Worm (Caenorhabditis elegans) whole organism, L1 larva: ENCODE data around the gene W07G4.5.

Experiments
- C16A3.4 ChIP-seq: fragments of 150-350 bp; optimal IDR thresholded peaks from 2 replicates; lab custom pipeline; 2014; ENCODE audit warnings: missing biosample characterization, missing genetic modification characterization
- C34B4.2 ChIP-seq: sonication (generic microtip); optimal IDR thresholded peaks from 2 replicates; lab custom pipeline; 2017; ENCODE audit warnings: mild to moderate bottlenecking, missing genetic modification characterization, missing compliant biosample characterization
- Y116A8C.19 ChIP-seq: sonication (generic microtip); optimal IDR thresholded peaks from 2 replicates; lab custom pipeline; 2016; ENCODE audit warnings: missing compliant biosample characterization, missing genetic modification characterization, borderline replicate concordance
- alr-1 ChIP-seq: fragments of 200-800 bp; sonication (Bioruptor generic); optimal IDR thresholded peaks from 2 replicates; lab custom pipeline; 2018; ENCODE audit warnings: borderline replicate concordance, mild to moderate bottlenecking, missing genetic modification characterization, missing compliant biosample characterization
- aly-2 ChIP-seq: fragments of 150-350 bp; optimal IDR thresholded peaks from 2 replicates; lab custom pipeline; 2014; ENCODE audit warnings: missing biosample characterization, missing genetic modification characterization
- ama-1 ChIP-seq: fragments of 150-350 bp; optimal IDR thresholded peaks from 2 replicates; lab custom pipeline; 2014
- ceh-63 ChIP-seq: fragments of 200-800 bp; sonication (Bioruptor generic); optimal IDR thresholded peaks from 2 replicates; lab custom pipeline; 2018; ENCODE audit warnings: mild to moderate bottlenecking, missing genetic modification characterization, missing compliant biosample characterization
- ceh-82 ChIP-seq, 3 experiments: fragments of 150-350 bp in 1 of 3; sonication (generic microtip) in 2 of 3; optimal IDR thresholded peaks; 2 replicates each; lab custom pipeline; 2014 to 2017; ENCODE audit warnings: missing biosample characterization in 3 of 3, missing genetic modification characterization in 3 of 3
- ceh-88 ChIP-seq: fragments of 200-800 bp; sonication (Bioruptor generic); IDR thresholded peaks from 2 replicates; pipeline ENCODE4 v1.3.6; 2022; ENCODE audit warnings: missing genetic modification characterization, missing compliant biosample characterization
- ceh-90 ChIP-seq: sonication (generic microtip); optimal IDR thresholded peaks from 2 replicates; lab custom pipeline; 2016; ENCODE audit warnings: missing genetic modification characterization, missing compliant biosample characterization
- ces-1 ChIP-seq: fragments of 150-350 bp; optimal IDR thresholded peaks from 2 replicates; lab custom pipeline; 2014; ENCODE audit warnings: missing biosample characterization, missing genetic modification reagents, missing genetic modification characterization
- dsc-1 ChIP-seq: sonication (generic microtip); optimal IDR thresholded peaks from 2 replicates; lab custom pipeline; 2016; ENCODE audit warnings: mild to moderate bottlenecking, missing genetic modification characterization, missing compliant biosample characterization
- efl-1 ChIP-seq, 4 experiments: fragments of 150-350 bp; optimal IDR thresholded peaks in 3 of 4; peaks in 1 of 4; 1 replicate in 1 of 4; 2 replicates in 3 of 4; lab custom pipeline; 2014; ENCODE audit warnings: missing biosample characterization in 2 of 4, missing genetic modification characterization in 2 of 4, missing genetic modification reagents in 2 of 4
- egl-13 ChIP-seq: sonication (generic microtip); optimal IDR thresholded peaks from 2 replicates; lab custom pipeline; 2016; ENCODE audit warnings: missing genotype, missing genetic modification reagents, missing genetic modification characterization, missing compliant biosample characterization
- elt-3 ChIP-seq, 6 experiments: fragments of 150-350 bp in 1 of 6; sonication (generic microtip); optimal IDR thresholded peaks; 2 replicates each; lab custom pipeline; 2017 to 2018; ENCODE audit warnings: missing biosample characterization in 6 of 6, missing genetic modification characterization in 6 of 6, inconsistent platforms in 1 of 6
- ets-5 ChIP-seq: fragments of 200-800 bp; sonication (Bioruptor generic); IDR thresholded peaks from 2 replicates; pipeline ENCODE4 v1.3.6; 2022; ENCODE audit warnings: missing genetic modification characterization, missing compliant biosample characterization
- fkh-10 ChIP-seq: sonication (generic microtip); optimal IDR thresholded peaks from 2 replicates; lab custom pipeline; 2017; ENCODE audit warnings: missing biosample characterization, missing genetic modification reagents, missing genetic modification characterization
- fkh-4 ChIP-seq: sonication (generic microtip); optimal IDR thresholded peaks from 2 replicates; lab custom pipeline; 2016; ENCODE audit warnings: missing compliant biosample characterization, missing genetic modification characterization, borderline replicate concordance
- fkh-8 ChIP-seq: sonication (generic microtip); optimal IDR thresholded peaks from 2 replicates; lab custom pipeline; 2016; ENCODE audit warnings: mild to moderate bottlenecking, missing genetic modification characterization, missing compliant biosample characterization
- grh-1 ChIP-seq: fragments of 200-800 bp; sonication (Bioruptor generic); IDR thresholded peaks from 2 replicates; pipeline ENCODE4 v1.3.6; 2022; ENCODE audit warnings: missing genetic modification reagents, missing genetic modification characterization, missing compliant biosample characterization
- hlh-4 ChIP-seq: sonication (generic microtip); optimal IDR thresholded peaks from 2 replicates; lab custom pipeline; 2016; ENCODE audit warnings: mild to moderate bottlenecking, missing genetic modification characterization, missing compliant biosample characterization
- hpl-2 ChIP-seq: fragments of 150-350 bp; optimal IDR thresholded peaks from 2 replicates; lab custom pipeline; 2014; ENCODE audit warnings: missing biosample characterization, missing genetic modification reagents, missing genetic modification characterization
- isw-1 ChIP-seq: fragments of 200-800 bp; sonication (Bioruptor generic); IDR thresholded peaks from 2 replicates; pipeline ENCODE4 v1.3.6; 2022; ENCODE audit warnings: missing genetic modification characterization, missing compliant biosample characterization
- lin-13 ChIP-seq: fragments of 150-350 bp; optimal IDR thresholded peaks from 2 replicates; lab custom pipeline; 2014; ENCODE audit warnings: missing biosample characterization, missing genetic modification reagents, missing genetic modification characterization
- lin-15B ChIP-seq: fragments of 150-350 bp; sonication (generic microtip); optimal IDR thresholded peaks from 3 replicates; lab custom pipeline; 2014; ENCODE audit warnings: missing biosample characterization, missing genetic modification characterization
- lin-35 ChIP-seq, 2 experiments: fragments of 150-350 bp; optimal IDR thresholded peaks; 2 replicates each; lab custom pipeline; 2014; ENCODE audit warnings: missing biosample characterization in 2 of 2, missing genetic modification characterization in 2 of 2, missing genetic modification reagents in 2 of 2
- lin-39 ChIP-seq: fragments of 150-350 bp; optimal IDR thresholded peaks from 2 replicates; lab custom pipeline; 2014; ENCODE audit warnings: missing biosample characterization, missing genetic modification reagents, missing genetic modification characterization
- lsy-2 ChIP-seq, 2 experiments: fragments of 150-350 bp; optimal IDR thresholded peaks; 2 replicates each; lab custom pipeline; 2014; ENCODE audit warnings: missing biosample characterization in 2 of 2, missing genetic modification characterization in 2 of 2
- mab-9 ChIP-seq: fragments of 200-800 bp; sonication (Bioruptor generic); IDR thresholded peaks from 2 replicates; pipeline ENCODE4 v1.3.6; 2022; ENCODE audit warnings: missing genetic modification reagents, missing genetic modification characterization, missing compliant biosample characterization
- mef-2 ChIP-seq: fragments of 150-350 bp; optimal IDR thresholded peaks from 2 replicates; lab custom pipeline; 2014; ENCODE audit warnings: missing biosample characterization, missing genetic modification characterization
- mep-1 ChIP-seq: fragments of 150-350 bp; optimal IDR thresholded peaks from 2 replicates; lab custom pipeline; 2014; ENCODE audit warnings: missing biosample characterization, missing genetic modification characterization
- nhr-20 ChIP-seq: sonication (generic microtip); optimal IDR thresholded peaks from 2 replicates; lab custom pipeline; 2016; ENCODE audit warnings: mild to moderate bottlenecking, missing genetic modification characterization, missing compliant biosample characterization
- nhr-28 ChIP-seq: fragments of 150-350 bp; optimal IDR thresholded peaks from 2 replicates; lab custom pipeline; 2014; ENCODE audit warnings: missing biosample characterization, missing genetic modification characterization
- nhr-47 ChIP-seq: sonication (generic microtip); optimal IDR thresholded peaks from 2 replicates; lab custom pipeline; 2016; ENCODE audit warnings: mild to moderate bottlenecking, missing genetic modification characterization, moderate library complexity, missing compliant biosample characterization
- nhr-76 ChIP-seq: sonication (generic microtip); optimal IDR thresholded peaks from 2 replicates; lab custom pipeline; 2017; ENCODE audit warnings: missing biosample characterization, missing genetic modification characterization
- nhr-84 ChIP-seq: sonication (generic microtip); optimal IDR thresholded peaks from 2 replicates; lab custom pipeline; 2017; ENCODE audit warnings: missing biosample characterization, missing genetic modification characterization
- nhr-85 ChIP-seq: sonication (generic microtip); peaks from one replicate; lab custom pipeline; 2016; ENCODE audit warnings: missing genetic modification characterization, inconsistent platforms, missing compliant biosample characterization
- nhr-90 ChIP-seq: sonication (generic microtip); optimal IDR thresholded peaks from 2 replicates; lab custom pipeline; 2016; ENCODE audit warnings: mild to moderate bottlenecking, missing genetic modification characterization, missing compliant biosample characterization; ENCODE audit not compliant: poor library complexity
- skn-1 ChIP-seq: fragments of 150-350 bp; optimal IDR thresholded peaks from 2 replicates; lab custom pipeline; 2014; ENCODE audit warnings: missing biosample characterization, missing genetic modification characterization
- snu-23 ChIP-seq: sonication (generic microtip); optimal IDR thresholded peaks from 2 replicates; lab custom pipeline; 2016; ENCODE audit warnings: missing genetic modification characterization, missing compliant biosample characterization
- sox-4 ChIP-seq: sonication (generic microtip); optimal IDR thresholded peaks from 2 replicates; lab custom pipeline; 2016; ENCODE audit warnings: missing genetic modification characterization, missing compliant biosample characterization
- sptf-1 ChIP-seq: fragments of 150-350 bp; optimal IDR thresholded peaks from 2 replicates; lab custom pipeline; 2014; ENCODE audit warnings: missing biosample characterization, missing genetic modification characterization
- sup-37 ChIP-seq: fragments of 200-800 bp; sonication (Bioruptor generic); optimal IDR thresholded peaks from 2 replicates; lab custom pipeline; 2018; ENCODE audit warnings: mild to moderate bottlenecking, missing genetic modification characterization, missing compliant biosample characterization
- swsn-7 ChIP-seq: sonication (generic microtip); optimal IDR thresholded peaks from 2 replicates; lab custom pipeline; 2016; ENCODE audit warnings: missing genetic modification characterization, missing compliant biosample characterization
- tbx-2 ChIP-seq: sonication (generic microtip); optimal IDR thresholded peaks from 2 replicates; lab custom pipeline; 2016; ENCODE audit warnings: missing genetic modification characterization, missing compliant biosample characterization
- unc-86 ChIP-seq: sonication (generic microtip); optimal IDR thresholded peaks from 2 replicates; lab custom pipeline; 2016; ENCODE audit warnings: missing genetic modification characterization, missing compliant biosample characterization
- unc-98 ChIP-seq: fragments of 200-800 bp; sonication (Bioruptor generic); IDR thresholded peaks from 2 replicates; pipeline ENCODE4 v1.3.6; 2022; ENCODE audit warnings: missing genetic modification characterization, missing compliant biosample characterization
- zag-1 ChIP-seq: fragments of 150-350 bp; optimal IDR thresholded peaks from 2 replicates; lab custom pipeline; 2014; ENCODE audit warnings: missing biosample characterization, missing genetic modification characterization
- zip-4 ChIP-seq: fragments of 200-800 bp; sonication (Bioruptor generic); optimal IDR thresholded peaks from 2 replicates; lab custom pipeline; 2018; ENCODE audit warnings: mild to moderate bottlenecking, missing genetic modification characterization, moderate library complexity, missing compliant biosample characterization
- ztf-11 ChIP-seq, 2 experiments: sonication (generic microtip); optimal IDR thresholded peaks; 2 replicates each; lab custom pipeline; 2016 to 2017; ENCODE audit warnings: missing genetic modification characterization in 2 of 2, missing biosample characterization in 1 of 2, missing compliant biosample characterization in 1 of 2
- ztf-4 ChIP-seq: fragments of 150-350 bp; optimal IDR thresholded peaks from 2 replicates; lab custom pipeline; 2014; ENCODE audit warnings: missing biosample characterization, missing genetic modification characterization

Gene W07G4.5

DNA sequence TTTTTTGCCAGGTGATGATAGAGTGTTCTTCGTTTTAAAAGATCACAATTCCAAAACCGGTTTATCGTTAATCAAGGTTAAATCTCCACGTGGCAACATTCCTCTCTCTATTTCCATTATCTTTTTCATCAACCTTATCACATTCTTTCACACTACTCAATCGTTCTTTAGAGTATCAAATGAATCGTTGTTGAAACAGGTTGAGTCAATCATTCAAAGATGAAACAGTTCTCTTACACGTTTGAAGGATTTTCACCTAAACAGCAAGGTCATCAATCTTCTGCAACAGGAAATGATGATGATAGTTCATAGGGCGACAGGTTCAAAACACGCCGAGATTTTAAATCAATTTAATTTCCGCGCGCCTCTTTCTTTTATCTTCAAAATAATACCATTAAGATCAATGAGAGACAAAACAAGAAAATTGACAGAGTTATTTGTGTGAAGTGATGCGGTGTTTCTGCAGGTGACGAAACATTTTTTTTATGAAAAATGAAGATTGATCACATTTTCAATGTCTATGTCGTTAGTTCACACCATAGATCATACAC is 33.5 kb downstream of the W07G4.5 start (continued):
- TF ChIP-seq lin-15B (no peak), hlh-4 (tag; lab: Kevin White, UChicago) (no peak), fkh-8 (tag; lab: Kevin White, UChicago) (no peak), swsn-7 (tag; lab: Kevin White, UChicago) (peak; percentile 1), egl-13 (no peak), unc-86 (no peak), snu-23 (GFP tag; lab: Kevin White, UChicago) (peak; percentile 85), ceh-82 (tag; optimal IDR thresholded peaks at IDR 0.05; lab: Kevin White, UChicago) (peak in 2 of 3 experiments; percentile 2 to 25), sox-4 (tag; lab: Kevin White, UChicago) (no peak), nhr-20 (peak; percentile 99), Y116A8C.19 (tag; lab: Kevin White, UChicago) (no peak), skn-1 (tag; lab: Kevin White, UChicago) (no peak), elt-3 (tag; optimal IDR thresholded peaks at IDR 0.05; lab: Kevin White, UChicago) (peak in 5 of 6 experiments; percentile 86 to 100 (median 96)), alr-1 (tag; lab: Kevin White, UChicago) (no peak), ceh-63 (GFP tag; lab: Kevin White, UChicago) (no peak), nhr-84 (no peak), aly-2 (tag; lab: Kevin White, UChicago) (no peak), mef-2 (no peak), C34B4.2 (tag; lab: Kevin White, UChicago) (no peak), ceh-90 (tag; lab: Kevin White, UChicago) (no peak), hpl-2 (no peak), ztf-11 (tag; optimal IDR thresholded peaks at IDR 0.05; lab: Kevin White, UChicago) (no peak), unc-98 (GFP tag; lab: Robert Waterston, UW) (no peak), nhr-76 (tag; lab: Kevin White, UChicago) (no peak), nhr-28 (tag; lab: Kevin White, UChicago) (no peak), ces-1 (GFP tag; lab: Kevin White, UChicago) (no peak), lin-35 (GFP tag; optimal IDR thresholded peaks at IDR 0.05; lab: Kevin White, UChicago) (peak; percentile 5 to 71), lsy-2 (tag; optimal IDR thresholded peaks at IDR 0.05; lab: Kevin White, UChicago) (peak; percentile 57 to 73), zip-4 (GFP tag; lab: Kevin White, UChicago) (no peak), ama-1 (lab: Kevin White, UChicago) (no peak), nhr-85 (peak; percentile 100), nhr-90 (tag; lab: Kevin White, UChicago) (peak; percentile 94), ceh-88 (peak; percentile 44; the same call in 1 of the 2 replicates), mep-1 (peak; percentile 75), sptf-1 (tag; lab: Kevin White, UChicago) (no peak), dsc-1 (tag; lab: Kevin White, UChicago) (no peak), ztf-4 (tag; lab: Kevin White, UChicago) (peak; percentile 69), zag-1 (tag; lab: Kevin White, UChicago) (no peak), efl-1 (optimal IDR thresholded peaks at IDR 0.05; lab: Kevin White, UChicago) (peak in 1 of 2 experiments; percentile 26), efl-1 (GFP tag; optimal IDR thresholded peaks at IDR 0.05 in 1 of 2; lab: Kevin White, UChicago) (peak in 1 of 2 experiments; percentile 89), lin-39 (tag; lab: Kevin White, UChicago) (peak; percentile 75), grh-1 (peak; percentile 100), C16A3.4 (peak; percentile 3)

DNA sequence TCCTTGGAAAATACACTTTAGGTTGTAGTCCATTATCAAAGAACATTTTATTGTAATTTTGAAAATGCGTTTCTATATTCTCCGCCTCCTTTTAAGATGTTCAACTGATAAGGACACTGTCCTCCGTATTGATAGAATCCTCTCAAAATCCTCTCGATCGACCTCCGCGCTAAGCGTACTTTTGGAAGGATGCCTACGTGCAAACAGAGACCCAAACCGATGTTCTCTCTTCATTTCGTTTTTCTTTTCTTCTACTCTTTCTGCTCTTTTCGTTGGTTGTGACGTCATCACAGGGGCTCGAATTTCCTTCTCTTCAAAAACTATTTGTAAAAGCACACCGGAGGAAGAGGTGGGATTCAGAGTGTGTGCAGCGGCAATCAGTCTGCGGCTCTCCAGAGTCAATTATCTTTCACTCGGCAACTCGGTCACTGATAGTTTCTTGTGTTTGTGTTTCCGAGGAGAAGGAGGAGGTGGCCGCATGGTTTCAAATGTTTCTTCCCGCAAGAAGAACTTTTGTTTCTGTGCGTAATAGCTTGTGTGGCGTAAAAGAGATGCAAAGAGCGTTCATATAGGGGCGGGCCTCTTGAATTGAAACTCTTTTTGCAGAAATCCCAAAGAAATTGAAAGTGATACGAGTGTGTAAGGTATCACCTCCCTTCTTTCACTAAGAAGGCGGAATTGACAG is 34.8 kb downstream of the W07G4.5 start, which contains the start of gene C34B4.2:
Gene C34B4.2 (plus strand): TSS at position 614 of the 685 bp plus-strand sequence.
- TF ChIP-seq ztf-11 (tag; optimal IDR thresholded peaks at IDR 0.05; lab: Kevin White, UChicago) = no peak
- no peak for TF ChIP-seq isw-1 (GFP tag; lab: Robert Waterston, UW)
- peak; percentile 87 for TF ChIP-seq tbx-2 (tag; lab: Kevin White, UChicago)
- TF ChIP-seq unc-98 (GFP tag; lab: Robert Waterston, UW) = peak; percentile 14; the same call in 1 of the 2 replicates
- peak; percentile 49 for TF ChIP-seq lin-13 (GFP tag; lab: Kevin White, UChicago)
- TF ChIP-seq hlh-4 (tag; lab: Kevin White, UChicago) = no peak
- TF ChIP-seq mef-2 = peak; percentile 22
- TF ChIP-seq aly-2 (tag; lab: Kevin White, UChicago) = peak; percentile 14
- TF ChIP-seq ceh-63 (GFP tag; lab: Kevin White, UChicago) = no peak
- TF ChIP-seq ets-5 = no peak
- no peak for TF ChIP-seq unc-86
- peak; percentile 66 for TF ChIP-seq nhr-85
- TF ChIP-seq sox-4 (tag; lab: Kevin White, UChicago) = peak; percentile 32
- TF ChIP-seq fkh-10 = peak; percentile 27
- TF ChIP-seq sup-37 (GFP tag; lab: Kevin White, UChicago) = no peak
- TF ChIP-seq fkh-4 (tag; lab: Kevin White, UChicago) = no peak
- peak; percentile 67 for TF ChIP-seq ztf-4 (tag; lab: Kevin White, UChicago)
- peak; percentile 73 for TF ChIP-seq mab-9 (GFP tag; lab: Robert Waterston, UW)
- TF ChIP-seq nhr-47 (tag; lab: Kevin White, UChicago) = peak; percentile 57
